Fruit fly (Drosophila melanogaster) whole organism, wandering third instar larva: ENCODE measurements around the gene CG13005.

Experiments used
- Dif ChIP-seq: fragments of 200-275, 200-300 bp; sonication (Bioruptor generic); optimal IDR thresholded peaks from 2 replicates; lab custom pipeline; 2018; ENCODE audit warnings: missing biosample characterization, missing genetic modification characterization; ENCODE audit not compliant: partially characterized antibody
- HLH106 ChIP-seq: fragments of 200-800 bp; optimal IDR thresholded peaks from 3 replicates; lab custom pipeline; 2019; ENCODE audit warnings: missing biosample characterization, mild to moderate bottlenecking, missing genetic modification characterization, moderate library complexity
- Hr78 ChIP-seq: fragments of >200 bp; optimal IDR thresholded peaks from 2 replicates; lab custom pipeline; 2017; ENCODE audit warnings: missing biosample characterization, missing genetic modification characterization
- Myc ChIP-seq: fragments of >200 bp; optimal IDR thresholded peaks from 2 replicates; lab custom pipeline; 2017
- N ChIP-seq: fragments of >200 bp; optimal IDR thresholded peaks from 2 replicates; lab custom pipeline; 2018; ENCODE audit warnings: missing biosample characterization, missing external identifiers, missing genetic modification characterization
- OdsH ChIP-seq: fragments of 200-800 bp; sonication (Bioruptor generic); optimal IDR thresholded peaks from 2 replicates; lab custom pipeline; 2016; ENCODE audit warnings: missing biosample characterization, mild to moderate bottlenecking, missing genetic modification characterization
- Vsx2 ChIP-seq: fragments of 200-300, 225-300 bp; sonication (Bioruptor generic); optimal IDR thresholded peaks from 2 replicates; lab custom pipeline; 2018; ENCODE audit warnings: missing biosample characterization, missing genetic modification characterization; ENCODE audit not compliant: partially characterized antibody
- brk ChIP-seq: fragments of 200-800 bp; sonication (Bioruptor generic); optimal IDR thresholded peaks from 2 replicates; lab custom pipeline; 2016; ENCODE audit warnings: missing biosample characterization, mild to moderate bottlenecking, missing genetic modification characterization
- h ChIP-seq: fragments of 200-800 bp; sonication (Bioruptor generic); optimal IDR thresholded peaks from 3 replicates; lab custom pipeline; 2016; ENCODE audit warnings: missing biosample characterization, mild to moderate bottlenecking, missing genetic modification characterization
- sv ChIP-seq: fragments of 200-800 bp; sonication (Bioruptor generic); optimal IDR thresholded peaks from 3 replicates; lab custom pipeline; 2016; ENCODE audit warnings: missing biosample characterization, missing genetic modification characterization
- usp ChIP-seq: fragments of >200 bp; optimal IDR thresholded peaks from 2 replicates; lab custom pipeline; 2017; ENCODE audit warnings: missing biosample characterization, missing genetic modification characterization

- no peak for TF ChIP-seq sv
- no peak for TF ChIP-seq Myc (lab: Kevin White, UChicago)
- no peak for TF ChIP-seq OdsH
- TF ChIP-seq Vsx2 (GFP tag; lab: Kevin White, UChicago) = no peak
- no peak for TF ChIP-seq Hr78 (GFP tag; lab: Kevin White, UChicago)
- no peak for TF ChIP-seq h (GFP tag; lab: Kevin White, UChicago)
- no peak for TF ChIP-seq N
- no peak for TF ChIP-seq brk
- TF ChIP-seq Dif (GFP tag; lab: Kevin White, UChicago) = no peak
- no peak for TF ChIP-seq HLH106 (tag; lab: Kevin White, UChicago)
- TF ChIP-seq usp = no peak
Measured at dm6 chrX:16791920-16792829, 11.3 kb upstream of the CG13005 start, which contains the start of gene CG4768.
